Worm (Caenorhabditis elegans): Measurements from ENCODE around the gene cutl-1.
A peak's percentile ranks its signal among the peaks of the same experiment; 100 is the strongest.

Gene cutl-1

DNA sequence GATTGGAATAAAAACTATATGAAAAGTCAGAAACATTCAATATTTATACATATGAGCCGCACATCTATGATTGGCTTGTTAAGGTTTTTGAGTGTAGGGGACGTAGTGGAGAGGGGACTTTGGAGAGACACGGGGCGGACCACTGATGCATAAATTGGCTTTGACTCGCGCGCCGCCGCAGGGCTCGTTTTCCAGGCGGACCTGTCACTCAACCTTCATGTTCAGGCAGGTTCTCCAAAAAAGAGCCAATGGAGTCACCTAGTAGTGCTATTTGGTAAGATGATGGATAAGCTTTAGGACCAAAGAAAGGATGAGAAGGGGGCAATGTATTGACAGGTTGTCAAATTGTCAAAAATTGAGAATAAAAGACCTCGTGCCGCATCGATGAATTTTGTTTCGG lies 10.9 kb downstream of the cutl-1 start:
- no peak for TF ChIP-seq nfya-2 (GFP tag; IDR thresholded peaks at IDR 0.05)
- TF ChIP-seq nhr-90 (tag; optimal IDR thresholded peaks at IDR 0.05) = no peak
- no peak for TF ChIP-seq zfh-2 (GFP tag; conservative IDR thresholded peaks at IDR 0.05)
- 0 out of 2 replicates have a peak, but pooled peaks have one; percentile 29 for TF ChIP-seq pbrm-1 (GFP tag; IDR thresholded peaks at IDR 0.05)
- no peak for TF ChIP-seq F22D6.2 (tag; optimal IDR thresholded peaks at IDR 0.05)
- no peak for TF ChIP-seq nfya-1 (tag; optimal IDR thresholded peaks at IDR 0.05; ENCODE audit: borderline replicate concordance, insufficient read depth)
- TF ChIP-seq madf-8 (GFP tag; conservative IDR thresholded peaks at IDR 0.05) = no peak
- TF ChIP-seq let-526 (GFP tag; IDR thresholded peaks at IDR 0.05) = no peak

- no peak for TF ChIP-seq Y53F4B.3 (GFP tag; IDR thresholded peaks at IDR 0.05)
- TF ChIP-seq hmg-20 (GFP tag; IDR thresholded peaks at IDR 0.05) = no peak
- TF ChIP-seq lin-26 (GFP tag; IDR thresholded peaks at IDR 0.05) = no peak
- TF ChIP-seq B0261.1 (tag; optimal IDR thresholded peaks at IDR 0.05) = no peak
- TF ChIP-seq Y95B8A.8 (GFP tag; IDR thresholded peaks at IDR 0.05) = no peak
- no peak for TF ChIP-seq ztf-22 (GFP tag; optimal IDR thresholded peaks at IDR 0.05)
- TF ChIP-seq K12H6.12 (tag; optimal IDR thresholded peaks at IDR 0.05) = peak; percentile 26
- TF ChIP-seq ztf-26 (tag; optimal IDR thresholded peaks at IDR 0.05) = peak; percentile 8
- peak; percentile 55 for TF ChIP-seq dox-1 (GFP tag; IDR thresholded peaks at IDR 0.05)
- no peak for TF ChIP-seq ztf-25 (GFP tag; IDR thresholded peaks at IDR 0.05)
- no peak for TF ChIP-seq B0035.1 (tag; optimal IDR thresholded peaks at IDR 0.05)
- TF ChIP-seq zfh-2 (GFP tag; conservative IDR thresholded peaks at IDR 0.05) = peak; percentile 91
- TF ChIP-seq somi-1 (GFP tag; optimal IDR thresholded peaks at IDR 0.05) = peak; percentile 53
- TF ChIP-seq aptf-3 (GFP tag; IDR thresholded peaks at IDR 0.05) = no peak
- TF ChIP-seq F55B11.4 (tag; optimal IDR thresholded peaks at IDR 0.05; ENCODE audit: borderline replicate concordance, insufficient read depth) = no peak
- no peak for TF ChIP-seq let-526 (GFP tag; IDR thresholded peaks at IDR 0.05)
- TF ChIP-seq hlh-26 (GFP tag; conservative IDR thresholded peaks at IDR 0.05) = no peak
- no peak for TF ChIP-seq lin-35 (GFP tag; optimal IDR thresholded peaks at IDR 0.05)
- TF ChIP-seq K11D2.4 (GFP tag; IDR thresholded peaks at IDR 0.05) = 0 out of 2 replicates have a peak, but pooled peaks have one; percentile 13
- no peak for TF ChIP-seq mel-28 (tag; optimal IDR thresholded peaks at IDR 0.05; ENCODE audit: borderline replicate concordance)
- no peak for TF ChIP-seq unc-130 (GFP tag; optimal IDR thresholded peaks at IDR 0.05)
- TF ChIP-seq rcor-1 (GFP tag; IDR thresholded peaks at IDR 0.05) = no peak
- no peak for TF ChIP-seq madf-3 (GFP tag; IDR thresholded peaks at IDR 0.05)
- no peak for TF ChIP-seq F57C9.4 (tag; optimal IDR thresholded peaks at IDR 0.05)
- no peak for TF ChIP-seq D2030.7 (GFP tag; IDR thresholded peaks at IDR 0.05)
- no peak for TF ChIP-seq ccch-3 (GFP tag; optimal IDR thresholded peaks at IDR 0.05)
- TF ChIP-seq chd-7 (tag; optimal IDR thresholded peaks at IDR 0.05) = peak; percentile 3
- no peak for TF ChIP-seq nfya-2 (GFP tag; IDR thresholded peaks at IDR 0.05)
- peak; percentile 16; the same call in 1 of the 2 replicates for TF ChIP-seq egrh-3 (GFP tag; IDR thresholded peaks at IDR 0.05)
- TF ChIP-seq ceh-91 (GFP tag; IDR thresholded peaks at IDR 0.05) = no peak
- TF ChIP-seq cebp-2 (GFP tag; IDR thresholded peaks at IDR 0.05) = no peak
- TF ChIP-seq tbp1 (GFP tag; optimal IDR thresholded peaks at IDR 0.05) = no peak
- TF ChIP-seq nhr-120 (GFP tag; IDR thresholded peaks at IDR 0.05) = no peak
- no peak for TF ChIP-seq sea-2 (GFP tag; IDR thresholded peaks at IDR 0.05)
- no peak for TF ChIP-seq ama-1 (optimal IDR thresholded peaks at IDR 0.05)
- no peak for TF ChIP-seq ama-1 (GFP tag; optimal IDR thresholded peaks at IDR 0.05)
- TF ChIP-seq ceh-100 (GFP tag; IDR thresholded peaks at IDR 0.05) = no peak
- TF ChIP-seq nfyb-1 (GFP tag; IDR thresholded peaks at IDR 0.05) = 0 out of 2 replicates have a peak, but pooled peaks have one; percentile 27
- TF ChIP-seq T26A5.8 (tag; optimal IDR thresholded peaks at IDR 0.05) = no peak
- no peak for TF ChIP-seq lag-1 (GFP tag; IDR thresholded peaks at IDR 0.05)
- TF ChIP-seq pha-4 (tag; optimal IDR thresholded peaks at IDR 0.05) = no peak
Measured at ce11 chrV:13393333-13393803, 12.5 kb downstream of the cutl-1 start.
